Fruit fly (Drosophila melanogaster): ENCODE results near the gene CG6282.

Gene CG6282

dm6 chr3L:8603880-8604692 is at the start of gene CG6282, which contains the start of gene CG5989 (continued):
- no peak for TF ChIP-seq CG4854 (GFP tag; optimal IDR thresholded peaks at IDR 0.05)
- TF ChIP-seq CG12769 (tag; optimal IDR thresholded peaks at IDR 0.05), result peak; percentile 14
- peak; percentile 9 for TF ChIP-seq CG10147 (GFP tag; optimal IDR thresholded peaks at IDR 0.05)
- TF ChIP-seq CG15601 (tag; optimal IDR thresholded peaks at IDR 0.05), result peak; percentile 36
- peak; percentile 72 for TF ChIP-seq gem (tag; optimal IDR thresholded peaks at IDR 0.05)
- peak; percentile 67 for TF ChIP-seq CG42726 (GFP tag; IDR thresholded peaks at IDR 0.05; ENCODE audit: partially characterized antibody)
- TF ChIP-seq Hsf (GFP tag; optimal IDR thresholded peaks at IDR 0.05), result peak; percentile 58
- no peak for TF ChIP-seq CG1647 (GFP tag; optimal IDR thresholded peaks at IDR 0.05)
- peak; percentile 60 for TF ChIP-seq Dref (GFP tag; IDR thresholded peaks at IDR 0.05)
- peak; percentile 48 for TF ChIP-seq dm (GFP tag; optimal IDR thresholded peaks at IDR 0.05)
- TF ChIP-seq al (GFP tag; IDR thresholded peaks at IDR 0.05), result no peak
- TF ChIP-seq Atf-2 (GFP tag; optimal IDR thresholded peaks at IDR 0.05), result no peak
- peak; percentile 71 for TF ChIP-seq slbo (GFP tag; IDR thresholded peaks at IDR 0.05)
- TF ChIP-seq yki (optimal IDR thresholded peaks at IDR 0.05), result no peak
- TF ChIP-seq CG10267 (tag; optimal IDR thresholded peaks at IDR 0.05), result peak; percentile 49
- TF ChIP-seq zen (tag; optimal IDR thresholded peaks at IDR 0.05), result peak; percentile 26
- TF ChIP-seq ash1 (GFP tag; optimal IDR thresholded peaks at IDR 0.05), result no peak
- TF ChIP-seq emc (GFP tag; optimal IDR thresholded peaks at IDR 0.05), result no peak
- TF ChIP-seq sim (GFP tag; IDR thresholded peaks at IDR 0.05), result no peak
- no peak for TF ChIP-seq ara (GFP tag; IDR thresholded peaks at IDR 0.05)
- TF ChIP-seq CG34422 (GFP tag; IDR thresholded peaks at IDR 0.05), result peak; percentile 51; the same call in 1 of the 3 replicates
- TF ChIP-seq ken (GFP tag; IDR thresholded peaks at IDR 0.05), result peak; percentile 85
- TF ChIP-seq exex (tag; optimal IDR thresholded peaks at IDR 0.05), result peak; percentile 81
- peak in 1 of 2 experiments; percentile 80 for TF ChIP-seq Hr78 (GFP tag; optimal IDR thresholded peaks at IDR 0.05)
- TF ChIP-seq gsb (GFP tag; IDR thresholded peaks at IDR 0.05), result no peak
- TF ChIP-seq CG32772 (GFP tag; IDR thresholded peaks at IDR 0.05), result peak; percentile 5; the same call in 1 of the 2 replicates
- TF ChIP-seq Nf-YB (GFP tag; optimal IDR thresholded peaks at IDR 0.05), result peak; percentile 31
- TF ChIP-seq MESR4 (GFP tag; optimal IDR thresholded peaks at IDR 0.05), result peak; percentile 32
- TF ChIP-seq Sin3A (optimal IDR thresholded peaks at IDR 0.05), result peak; percentile 49
- peak; percentile 57 for TF ChIP-seq CG16813 (GFP tag; IDR thresholded peaks at IDR 0.05; ENCODE audit: partially characterized antibody)
- peak; percentile 35; the same call in 1 of the 2 replicates for TF ChIP-seq inv (GFP tag; IDR thresholded peaks at IDR 0.05; ENCODE audit: partially characterized antibody)
- peak; percentile 36; the same call in 2 of the 3 replicates for TF ChIP-seq CG17361 (GFP tag; IDR thresholded peaks at IDR 0.05)
- peak; percentile 45 for TF ChIP-seq Sox102F (GFP tag; optimal IDR thresholded peaks at IDR 0.05)
- TF ChIP-seq CG10543 (GFP tag; optimal IDR thresholded peaks at IDR 0.05), result no peak
- TF ChIP-seq sd (tag; optimal IDR thresholded peaks at IDR 0.05), result peak; percentile 82
- peak; percentile 27 for TF ChIP-seq Nf-YC (tag; optimal IDR thresholded peaks at IDR 0.05)
- TF ChIP-seq CG30431 (GFP tag; optimal IDR thresholded peaks at IDR 0.05), result peak; percentile 36
- peak; percentile 3 for TF ChIP-seq vfl (GFP tag; optimal IDR thresholded peaks at IDR 0.05)
- TF ChIP-seq hbn (GFP tag; IDR thresholded peaks at IDR 0.05; ENCODE audit: partially characterized antibody), result peak; percentile 30; the same call in 1 of the 2 replicates
- TF ChIP-seq p53 (GFP tag; optimal IDR thresholded peaks at IDR 0.05), result no peak
- no peak for TF ChIP-seq HHEX (GFP tag; optimal IDR thresholded peaks at IDR 0.05)
- TF ChIP-seq BtbVII (GFP tag; optimal IDR thresholded peaks at IDR 0.05), result peak; percentile 17
- TF ChIP-seq run (tag; optimal IDR thresholded peaks at IDR 0.05), result no peak
- peak; percentile 21 to 34 for TF ChIP-seq Hr51 (GFP tag; optimal IDR thresholded peaks at IDR 0.05)
- TF ChIP-seq br (optimal IDR thresholded peaks at IDR 0.05), result no peak
- TF ChIP-seq Hr3 (GFP tag; optimal IDR thresholded peaks at IDR 0.05), result peak; percentile 36
- no peak for TF ChIP-seq CG4360 (GFP tag; IDR thresholded peaks at IDR 0.05)
- peak; percentile 4 to 75 for TF ChIP-seq Pdp1 (GFP tag; optimal IDR thresholded peaks at IDR 0.05)
- peak; percentile 60 for TF ChIP-seq Bgb (GFP tag; IDR thresholded peaks at IDR 0.05; ENCODE audit: partially characterized antibody)

Measured in whole organism, embryonic.